Worm (Caenorhabditis elegans) whole organism, young adult: ENCODE measurements around the gene cts-1.

Experiments used
- B0019.2 ChIP-seq: fragments of 200-800 bp; sonication (Bioruptor generic); conservative IDR thresholded peaks from 2 replicates; pipeline ENCODE4 v1.3.6; 2022; ENCODE audit warnings: missing genetic modification reagents, missing genetic modification characterization, missing compliant biosample characterization
- B0336.3 ChIP-seq: fragments of 200-800 bp; sonication (Bioruptor generic); IDR thresholded peaks from 2 replicates; pipeline ENCODE4 v1.3.6; 2022; ENCODE audit warnings: missing genetic modification characterization, missing compliant biosample characterization
- C06A6.2 ChIP-seq: fragments of 200-800 bp; sonication (Bioruptor generic); conservative IDR thresholded peaks from 2 replicates; pipeline ENCODE4 v1.3.6; 2022; ENCODE audit warnings: missing genetic modification characterization, missing compliant biosample characterization
- D2030.7 ChIP-seq: fragments of 200-800 bp; sonication (Bioruptor generic); IDR thresholded peaks from 2 replicates; pipeline ENCODE4 v1.3.6; 2022; ENCODE audit warnings: missing genetic modification reagents, missing genetic modification characterization, missing compliant biosample characterization
- F10E7.11 ChIP-seq: sonication (generic microtip); optimal IDR thresholded peaks from 2 replicates; lab custom pipeline; 2017; ENCODE audit warnings: mild to moderate bottlenecking, missing genetic modification characterization, moderate library complexity, missing compliant biosample characterization
- F33H1.4 ChIP-seq: fragments of 200-800 bp; sonication (Bioruptor generic); IDR thresholded peaks from 2 replicates; pipeline ENCODE4 v1.3.6; 2022; ENCODE audit warnings: missing genetic modification reagents, missing genetic modification characterization, missing compliant biosample characterization
- F37B4.10 ChIP-seq: fragments of 200-800 bp; sonication (Bioruptor generic); IDR thresholded peaks from 2 replicates; pipeline ENCODE4 v1.3.6; 2022; ENCODE audit warnings: missing genetic modification characterization, missing compliant biosample characterization
- F57C9.4 ChIP-seq: sonication (generic microtip); optimal IDR thresholded peaks from 2 replicates; lab custom pipeline; 2017; ENCODE audit warnings: mild to moderate bottlenecking, missing genetic modification characterization, missing compliant biosample characterization
- T07F8.4 ChIP-seq: sonication (generic microtip); optimal IDR thresholded peaks from 2 replicates; lab custom pipeline; 2016; ENCODE audit warnings: mild to moderate bottlenecking, missing genetic modification characterization, moderate library complexity, missing compliant biosample characterization
- T26A5.8 ChIP-seq: sonication (generic microtip); optimal IDR thresholded peaks from 2 replicates; lab custom pipeline; 2016; ENCODE audit warnings: missing genetic modification characterization, missing compliant biosample characterization
- Y53F4B.3 ChIP-seq: fragments of 200-800 bp; sonication (Bioruptor generic); IDR thresholded peaks from 2 replicates; pipeline ENCODE4 v1.3.6; 2022; ENCODE audit warnings: missing genetic modification reagents, missing genetic modification characterization, missing compliant biosample characterization
- Y53G8AR.9 ChIP-seq: fragments of 200-800 bp; sonication (Bioruptor generic); conservative IDR thresholded peaks from 2 replicates; pipeline ENCODE4 v1.3.6; 2022; ENCODE audit warnings: missing genetic modification reagents, missing genetic modification characterization, missing compliant biosample characterization
- Y67H2A.10 ChIP-seq: fragments of 200-800 bp; sonication (Bioruptor generic); conservative IDR thresholded peaks from 2 replicates; pipeline ENCODE4 v1.3.6; 2022; ENCODE audit warnings: missing genetic modification reagents, missing genetic modification characterization, missing compliant biosample characterization
- ZK185.1 ChIP-seq: sonication (generic microtip); optimal IDR thresholded peaks from 2 replicates; lab custom pipeline; 2016; ENCODE audit warnings: mild to moderate bottlenecking, missing genetic modification characterization, missing compliant biosample characterization; ENCODE audit not compliant: poor library complexity, severe bottlenecking
- akir-1 ChIP-seq: fragments of 200-800 bp; sonication (Bioruptor generic); optimal IDR thresholded peaks from 2 replicates; lab custom pipeline; 2018; ENCODE audit warnings: mild to moderate bottlenecking, missing genetic modification characterization, moderate library complexity, missing compliant biosample characterization
- aptf-2 ChIP-seq: fragments of 200-800 bp; sonication (Bioruptor generic); conservative IDR thresholded peaks from 2 replicates; pipeline ENCODE4 v1.3.6; 2022; ENCODE audit warnings: missing genetic modification reagents, missing genetic modification characterization, missing compliant biosample characterization
- bed-1 ChIP-seq: fragments of 200-800 bp; sonication (Bioruptor generic); IDR thresholded peaks from 2 replicates; pipeline ENCODE4 v1.3.6; 2022; ENCODE audit warnings: missing genetic modification reagents, missing genetic modification characterization, missing compliant biosample characterization
- cebp-2 ChIP-seq: fragments of 200-800 bp; sonication (Bioruptor generic); IDR thresholded peaks from 2 replicates; pipeline ENCODE4 v1.3.6; 2022; ENCODE audit warnings: missing genetic modification characterization, missing compliant biosample characterization
- ceh-40 ChIP-seq: fragments of 200-800 bp; sonication (Bioruptor generic); IDR thresholded peaks from 2 replicates; pipeline ENCODE4 v1.3.6; 2022; ENCODE audit warnings: missing genetic modification characterization, missing compliant biosample characterization
- ceh-58 ChIP-seq: fragments of 200-800 bp; sonication (Bioruptor generic); IDR thresholded peaks from 2 replicates; pipeline ENCODE4 v1.3.6; 2022; ENCODE audit warnings: missing genetic modification characterization, missing compliant biosample characterization
- die-1 ChIP-seq: sonication (generic microtip); optimal IDR thresholded peaks from 2 replicates; lab custom pipeline; 2016; ENCODE audit warnings: missing genotype, mild to moderate bottlenecking, missing genetic modification characterization, missing compliant biosample characterization
- dpl-1 ChIP-seq: fragments of 150-350 bp; optimal IDR thresholded peaks from 2 replicates; lab custom pipeline; 2014; ENCODE audit warnings: missing biosample characterization, missing genetic modification reagents, missing genetic modification characterization
- efl-1 ChIP-seq: fragments of 150-350 bp; optimal IDR thresholded peaks from 2 replicates; lab custom pipeline; 2014; ENCODE audit warnings: missing biosample characterization, missing genetic modification reagents, missing genetic modification characterization
- egl-44 ChIP-seq: fragments of 200-800 bp; sonication (Bioruptor generic); IDR thresholded peaks from 2 replicates; pipeline ENCODE4 v1.3.6; 2022; ENCODE audit warnings: missing genetic modification reagents, missing genetic modification characterization, missing compliant biosample characterization
- ets-4 ChIP-seq: fragments of 200-800 bp; sonication (Bioruptor generic); optimal IDR thresholded peaks from 2 replicates; lab custom pipeline; 2018; ENCODE audit warnings: mild to moderate bottlenecking, missing genetic modification characterization, missing compliant biosample characterization
- fkh-3 ChIP-seq: sonication (generic microtip); optimal IDR thresholded peaks from 2 replicates; lab custom pipeline; 2016; ENCODE audit warnings: mild to moderate bottlenecking, missing genetic modification characterization, missing compliant biosample characterization
- him-1 ChIP-seq: sonication (generic microtip); optimal IDR thresholded peaks from 2 replicates; lab custom pipeline; 2016; ENCODE audit warnings: missing genotype, missing genetic modification reagents, missing genetic modification characterization, missing compliant biosample characterization
- hsf-1 ChIP-seq: fragments of 200-800 bp; sonication (Bioruptor generic); IDR thresholded peaks from 2 replicates; pipeline ENCODE4 v1.3.6; 2022; ENCODE audit warnings: missing genetic modification reagents, missing genetic modification characterization, missing compliant biosample characterization
- madf-3 ChIP-seq: fragments of 200-800 bp; sonication (Bioruptor generic); IDR thresholded peaks from 2 replicates; pipeline ENCODE4 v1.3.6; 2022; ENCODE audit warnings: missing genetic modification reagents, missing genetic modification characterization, missing compliant biosample characterization
- mel-28 ChIP-seq: sonication (generic microtip); optimal IDR thresholded peaks from 2 replicates; lab custom pipeline; 2016; ENCODE audit warnings: borderline replicate concordance, mild to moderate bottlenecking, missing genetic modification characterization, missing compliant biosample characterization
- mes-4 ChIP-seq: sonication (generic microtip); optimal IDR thresholded peaks from 2 replicates; lab custom pipeline; 2016; ENCODE audit warnings: missing genotype, missing genetic modification characterization, missing compliant biosample characterization
- nhr-179 ChIP-seq: sonication (generic microtip); optimal IDR thresholded peaks from 2 replicates; lab custom pipeline; 2016; ENCODE audit warnings: mild to moderate bottlenecking, missing genetic modification characterization, missing compliant biosample characterization
- nhr-27 ChIP-seq: fragments of 200-800 bp; sonication (Bioruptor generic); optimal IDR thresholded peaks from 2 replicates; lab custom pipeline; 2018; ENCODE audit warnings: mild to moderate bottlenecking, missing genetic modification characterization, moderate library complexity, missing compliant biosample characterization
- pbrm-1 ChIP-seq: fragments of 200-800 bp; sonication (Bioruptor generic); IDR thresholded peaks from 2 replicates; pipeline ENCODE4 v1.3.6; 2022; ENCODE audit warnings: missing genetic modification reagents, missing genetic modification characterization, missing compliant biosample characterization
- pha-4 ChIP-seq: fragments of 150-350 bp; sonication (generic microtip); optimal IDR thresholded peaks from 2 replicates; lab custom pipeline; 2014; ENCODE audit warnings: missing biosample characterization, missing genetic modification reagents, missing genetic modification characterization
- rcor-1 ChIP-seq: fragments of 200-800 bp; sonication (Bioruptor generic); IDR thresholded peaks from 2 replicates; pipeline ENCODE4 v1.3.6; 2022; ENCODE audit warnings: missing genetic modification reagents, missing genetic modification characterization, missing compliant biosample characterization
- repo-1 ChIP-seq: sonication (generic microtip); optimal IDR thresholded peaks from 2 replicates; lab custom pipeline; 2017; ENCODE audit warnings: mild to moderate bottlenecking, missing genetic modification characterization, missing compliant biosample characterization
- rpc-1 ChIP-seq, 2 experiments: fragments of 150-350 bp in 1 of 2; sonication (generic microtip) in 1 of 2; optimal IDR thresholded peaks; 2 replicates each; lab custom pipeline; 2014 to 2018; ENCODE audit warnings: missing biosample characterization in 1 of 2, missing genetic modification characterization in 1 of 2, missing genetic modification reagents in 1 of 2, missing genotype in 1 of 2
- snpc-1.1 ChIP-seq: sonication (generic microtip); optimal IDR thresholded peaks from 2 replicates; lab custom pipeline; 2017; ENCODE audit warnings: missing genetic modification characterization, mild to moderate bottlenecking, missing compliant biosample characterization, antibody characterized with exemption, moderate library complexity, missing genotype, missing genetic modification reagents; ENCODE audit not compliant: insufficient read depth
- snpc-3.4 ChIP-seq: sonication (generic microtip); optimal IDR thresholded peaks from 2 replicates; lab custom pipeline; 2017; ENCODE audit warnings: missing genetic modification characterization, mild to moderate bottlenecking, missing compliant biosample characterization, antibody characterized with exemption, moderate library complexity, missing genotype, missing genetic modification reagents
- snpc-4 ChIP-seq, 5 experiments: fragments of 150-350 bp in 1 of 5; sonication (generic microtip) in 4 of 5; optimal IDR thresholded peaks; 2 replicates each; lab custom pipeline; 2014 to 2018; ENCODE audit warnings: missing genetic modification characterization in 5 of 5, missing biosample characterization in 3 of 5, antibody characterized with exemption in 2 of 5, mild to moderate bottlenecking in 2 of 5, missing compliant biosample characterization in 2 of 5, missing genotype in 2 of 5, moderate library complexity in 2 of 5, missing genetic modification reagents in 1 of 5
- unc-130 ChIP-seq: sonication (generic microtip); optimal IDR thresholded peaks from 2 replicates; lab custom pipeline; 2016; ENCODE audit warnings: missing genetic modification reagents, missing genetic modification characterization, missing compliant biosample characterization
- zfh-2 ChIP-seq: fragments of 200-800 bp; sonication (Bioruptor generic); conservative IDR thresholded peaks from 2 replicates; pipeline ENCODE4 v1.3.6; 2022; ENCODE audit warnings: missing genetic modification reagents, missing genetic modification characterization, missing compliant biosample characterization
- ztf-22 ChIP-seq: fragments of 200-800 bp; sonication (Bioruptor generic); optimal IDR thresholded peaks from 2 replicates; lab custom pipeline; 2018; ENCODE audit warnings: mild to moderate bottlenecking, missing genetic modification characterization, moderate library complexity, missing compliant biosample characterization
- ztf-28 ChIP-seq: fragments of 200-800 bp; sonication (Bioruptor generic); IDR thresholded peaks from 2 replicates; pipeline ENCODE4 v1.3.6; 2022; ENCODE audit warnings: missing genetic modification reagents, missing genetic modification characterization, missing compliant biosample characterization
- ztf-3 ChIP-seq: fragments of 200-800 bp; sonication (Bioruptor generic); optimal IDR thresholded peaks from 2 replicates; lab custom pipeline; 2018; ENCODE audit warnings: mild to moderate bottlenecking, missing genetic modification characterization, missing compliant biosample characterization
- ztf-6 ChIP-seq: fragments of 200-800 bp; sonication (Bioruptor generic); IDR thresholded peaks from 2 replicates; pipeline ENCODE4 v1.3.6; 2022; ENCODE audit warnings: missing genetic modification reagents, missing genetic modification characterization, missing compliant biosample characterization

The cts-1 gene

DNA sequence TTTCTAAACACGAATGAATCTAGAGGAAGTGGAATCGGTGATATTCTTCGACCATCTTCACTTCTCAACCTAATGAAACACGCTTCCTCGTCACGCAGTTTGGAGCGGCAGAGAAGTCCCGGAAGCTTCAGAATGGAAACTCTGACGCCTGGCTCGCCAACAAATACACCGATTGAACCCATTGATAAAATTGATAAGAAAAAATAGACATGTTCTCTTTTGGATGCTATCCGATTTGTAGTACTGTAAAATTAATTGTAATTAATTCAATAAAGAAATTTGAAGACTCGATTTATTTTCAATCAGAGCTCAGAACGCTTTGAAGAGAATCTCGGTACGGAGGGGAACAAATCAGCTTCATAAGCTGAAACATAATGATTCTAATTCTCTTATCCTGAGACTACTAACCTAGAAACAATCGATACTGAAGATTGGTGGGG, 1.9 kb downstream of the cts-1 start (continued):
- TF ChIP-seq D2030.7 (0 out of 2 replicates have a peak, but pooled peaks have one; percentile 29), unc-130 (GFP tag; lab: Kevin White, UChicago) (peak; percentile 21), F37B4.10 (GFP tag; lab: Robert Waterston, UW) (0 out of 2 replicates have a peak, but pooled peaks have one; percentile 91), aptf-2 (GFP tag; lab: Robert Waterston, UW) (no peak), hsf-1 (GFP tag; lab: Robert Waterston, UW) (peak; percentile 58; the same call in 1 of the 2 replicates), C06A6.2 (GFP tag; lab: Robert Waterston, UW) (peak; percentile 58; the same call in 1 of the 2 replicates), him-1 (tag; lab: Kevin White, UChicago) (no peak), B0336.3 (GFP tag; lab: Robert Waterston, UW) (peak; percentile 96), ztf-6 (GFP tag; lab: Robert Waterston, UW) (no peak), ets-4 (GFP tag; lab: Kevin White, UChicago) (peak; percentile 29), snpc-1.1 (peak; percentile 45), mes-4 (tag; lab: Kevin White, UChicago) (no peak), ztf-22 (GFP tag; lab: Kevin White, UChicago) (peak; percentile 77), ceh-40 (GFP tag; lab: Robert Waterston, UW) (0 out of 2 replicates have a peak, but pooled peaks have one; percentile 38), nhr-27 (tag; lab: Kevin White, UChicago) (no peak), pbrm-1 (GFP tag; lab: Robert Waterston, UW) (0 out of 2 replicates have a peak, but pooled peaks have one; percentile 59), ceh-58 (GFP tag; lab: Robert Waterston, UW) (0 out of 2 replicates have a peak, but pooled peaks have one; percentile 6), nhr-179 (no peak), B0019.2 (no peak), F57C9.4 (peak; percentile 25), rcor-1 (peak; percentile 54), ZK185.1 (tag; lab: Kevin White, UChicago) (peak; percentile 86), egl-44 (GFP tag; lab: Robert Waterston, UW) (no peak), T26A5.8 (tag; lab: Kevin White, UChicago) (peak; percentile 22), dpl-1 (no peak), snpc-3.4 (peak; percentile 69), T07F8.4 (tag; lab: Kevin White, UChicago) (no peak), die-1 (tag; lab: Kevin White, UChicago) (peak; percentile 2), Y53G8AR.9 (GFP tag; lab: Robert Waterston, UW) (peak; percentile 96), Y53F4B.3 (GFP tag; lab: Robert Waterston, UW) (no peak), zfh-2 (GFP tag; lab: Robert Waterston, UW) (no peak), ztf-28 (GFP tag; lab: Robert Waterston, UW) (no peak), mel-28 (tag; lab: Kevin White, UChicago) (peak; percentile 0), F33H1.4 (GFP tag; lab: Robert Waterston, UW) (peak; percentile 47), snpc-4 (GFP tag; optimal IDR thresholded peaks at IDR 0.05; lab: Kevin White, UChicago) (no peak), snpc-4 (tag; optimal IDR thresholded peaks at IDR 0.05; lab: Kevin White, UChicago) (peak in 3 of 4 experiments; percentile 1 to 54 (median 52)), F10E7.11 (tag; lab: Kevin White, UChicago) (peak; percentile 75), akir-1 (no peak), fkh-3 (tag; lab: Kevin White, UChicago) (peak; percentile 51), cebp-2 (GFP tag; lab: Robert Waterston, UW) (peak; percentile 52; the same call in 1 of the 2 replicates), efl-1 (GFP tag; lab: Kevin White, UChicago) (peak; percentile 0), Y67H2A.10 (GFP tag; lab: Robert Waterston, UW) (no peak; the same call in 1 of the 2 replicates), bed-1 (GFP tag; lab: Robert Waterston, UW) (no peak), rpc-1 (optimal IDR thresholded peaks at IDR 0.05; lab: Kevin White, UChicago) (no peak), rpc-1 (tag; optimal IDR thresholded peaks at IDR 0.05; lab: Kevin White, UChicago) (no peak), ztf-3 (GFP tag; lab: Kevin White, UChicago) (peak; percentile 80), madf-3 (GFP tag; lab: Robert Waterston, UW) (0 out of 2 replicates have a peak, but pooled peaks have one; percentile 45), pha-4 (tag; lab: Kevin White, UChicago) (no peak), repo-1 (tag; lab: Kevin White, UChicago) (peak; percentile 95)
